Worm (Caenorhabditis elegans): ENCODE data around the gene Y54F10BM.12.

ce11 chrIII:2314678-2315077 lies 14.8 kb downstream of the Y54F10BM.12 start:
- TF ChIP-seq him-1 (tag; optimal IDR thresholded peaks at IDR 0.05) (no peak), W03F9.2 (tag; optimal IDR thresholded peaks at IDR 0.05) (no peak), dao-5 (tag; optimal IDR thresholded peaks at IDR 0.05) (no peak)
